Fruit fly (Drosophila melanogaster) whole organism, embryonic: ENCODE measurements around the gene dgrn.

Experiments used
- Atf-2 ChIP-seq: fragments of 200-800 bp; sonication (Bioruptor generic); optimal IDR thresholded peaks from 2 replicates; lab custom pipeline; 2016; ENCODE audit warnings: missing biosample characterization, missing genetic modification characterization
- CG10209 ChIP-seq: fragments of 200-800 bp; sonication (Bioruptor generic); optimal IDR thresholded peaks from 3 replicates; lab custom pipeline; 2017; ENCODE audit warnings: missing biosample characterization, mild to moderate bottlenecking, missing genetic modification characterization, missing genetic modification reagents
- CG10267 ChIP-seq: fragments of 200-800 bp; sonication (Bioruptor generic); optimal IDR thresholded peaks from 2 replicates; lab custom pipeline; 2018; ENCODE audit warnings: missing biosample characterization, mild to moderate bottlenecking, missing genetic modification characterization, moderate library complexity
- CG10431 ChIP-seq: fragments of 200-800 bp; sonication (Bioruptor generic); optimal IDR thresholded peaks from 3 replicates; lab custom pipeline; 2018; ENCODE audit warnings: missing biosample characterization, mild to moderate bottlenecking, missing genetic modification characterization
- CG11696 ChIP-seq: fragments of 200-800 bp; sonication (Bioruptor generic); IDR thresholded peaks from 2 replicates; pipeline ENCODE4 v1.3.6; 2022; ENCODE audit warnings: missing biosample characterization, missing genetic modification characterization
- CG12236 ChIP-seq: fragments of 200-800 bp; sonication (Bioruptor generic); optimal IDR thresholded peaks from 2 replicates; lab custom pipeline; 2016; ENCODE audit warnings: missing biosample characterization, missing genetic modification characterization
- CG1233 ChIP-seq: fragments of 200-800 bp; sonication (Bioruptor generic); optimal IDR thresholded peaks from 4 replicates; lab custom pipeline; 2018; ENCODE audit warnings: missing biosample characterization, mild to moderate bottlenecking, missing genetic modification characterization
- CG15479 ChIP-seq: fragments of 200-800 bp; sonication (Bioruptor generic); optimal IDR thresholded peaks from 3 replicates; lab custom pipeline; 2019; ENCODE audit warnings: missing biosample characterization, mild to moderate bottlenecking, missing genetic modification characterization, moderate library complexity
- CG15514 ChIP-seq: fragments of 200-800 bp; sonication (Bioruptor generic); optimal IDR thresholded peaks from 3 replicates; lab custom pipeline; 2017; ENCODE audit warnings: missing biosample characterization, missing genetic modification characterization, mild to moderate bottlenecking, moderate library complexity, missing genetic modification reagents
- CG15696 ChIP-seq: fragments of 200-800 bp; sonication (Bioruptor generic); optimal IDR thresholded peaks from 2 replicates; lab custom pipeline; 2019; ENCODE audit warnings: missing biosample characterization, mild to moderate bottlenecking, missing genetic modification characterization, moderate library complexity
- CG16813 ChIP-seq: fragments of 200-800 bp; sonication (Bioruptor generic); IDR thresholded peaks from 3 replicates; pipeline ENCODE4 v1.3.6; 2022; ENCODE audit warnings: missing biosample characterization, missing genetic modification characterization; ENCODE audit not compliant: partially characterized antibody
- CG18599 ChIP-seq: fragments of 200-800 bp; sonication (Bioruptor generic); optimal IDR thresholded peaks from 3 replicates; lab custom pipeline; 2017; ENCODE audit warnings: missing biosample characterization, missing genetic modification characterization, mild to moderate bottlenecking, moderate library complexity, missing genetic modification reagents
- CG2678 ChIP-seq: fragments of 200-800 bp; sonication (Bioruptor generic); optimal IDR thresholded peaks from 3 replicates; lab custom pipeline; 2019; ENCODE audit warnings: missing biosample characterization, mild to moderate bottlenecking, missing genetic modification characterization, moderate library complexity
- CG2712 ChIP-seq: fragments of 200-800 bp; optimal IDR thresholded peaks from 3 replicates; lab custom pipeline; 2019; ENCODE audit warnings: missing biosample characterization, mild to moderate bottlenecking, missing genetic modification characterization, moderate library complexity
- CG3163 ChIP-seq: fragments of 200-800 bp; sonication (Bioruptor generic); optimal IDR thresholded peaks from 3 replicates; lab custom pipeline; 2016; ENCODE audit warnings: missing biosample characterization, missing genetic modification characterization
- CG34224 ChIP-seq: fragments of 200-800 bp; sonication (Bioruptor generic); IDR thresholded peaks from 3 replicates; pipeline ENCODE4 v1.3.6; 2022; ENCODE audit warnings: missing biosample characterization, missing genetic modification characterization; ENCODE audit not compliant: partially characterized antibody
- CG42726 ChIP-seq: fragments of 200-800 bp; sonication (Bioruptor generic); IDR thresholded peaks from 2 replicates; pipeline ENCODE4 v1.3.6; 2022; ENCODE audit warnings: missing biosample characterization, missing genetic modification characterization; ENCODE audit not compliant: partially characterized antibody
- CG6272 ChIP-seq: fragments of 200-800 bp; sonication (Bioruptor generic); IDR thresholded peaks from 2 replicates; pipeline ENCODE4 v1.3.6; 2022; ENCODE audit warnings: missing biosample characterization, missing genetic modification characterization
- CG6813 ChIP-seq: fragments of 200-800 bp; sonication (Bioruptor generic); optimal IDR thresholded peaks from 2 replicates; lab custom pipeline; 2017; ENCODE audit warnings: missing biosample characterization, missing genetic modification characterization, mild to moderate bottlenecking, moderate library complexity, missing genetic modification reagents
- CG7357 ChIP-seq: fragments of 200-800 bp; sonication (Bioruptor generic); IDR thresholded peaks from 3 replicates; pipeline ENCODE4 v1.3.6; 2022; ENCODE audit warnings: missing biosample characterization, missing genetic modification characterization
- CG9817 ChIP-seq: fragments of 200-800 bp; sonication (Bioruptor generic); optimal IDR thresholded peaks from 2 replicates; lab custom pipeline; 2018; ENCODE audit warnings: missing biosample characterization, mild to moderate bottlenecking, missing genetic modification characterization, moderate library complexity
- Dfd ChIP-seq, 2 experiments: fragments of >200 bp; optimal IDR thresholded peaks; 2 replicates each; lab custom pipeline; 2017; ENCODE audit warnings: missing biosample characterization in 2 of 2, missing genetic modification characterization in 2 of 2
- Fer2 ChIP-seq: fragments of 200-800 bp; sonication (Bioruptor generic); optimal IDR thresholded peaks from 2 replicates; lab custom pipeline; 2018; ENCODE audit warnings: missing biosample characterization, mild to moderate bottlenecking, missing genetic modification characterization, moderate library complexity
- Gug ChIP-seq: fragments of 200-800 bp; sonication (Bioruptor generic); IDR thresholded peaks from 4 replicates; pipeline ENCODE4 v1.3.6; 2022; ENCODE audit warnings: missing biosample characterization, missing genetic modification characterization
- Hey ChIP-seq: fragments of 200-800 bp; sonication (Bioruptor generic); optimal IDR thresholded peaks from 3 replicates; lab custom pipeline; 2018; ENCODE audit warnings: missing biosample characterization, mild to moderate bottlenecking, missing genetic modification characterization
- Hr78 ChIP-seq, 2 experiments: fragments of 200-800 bp in 1 of 2; fragments of >200 bp in 1 of 2; sonication (Bioruptor generic) in 1 of 2; optimal IDR thresholded peaks; 2 replicates each; lab custom pipeline; 2017 to 2019; ENCODE audit warnings: missing biosample characterization in 2 of 2, missing genetic modification characterization in 2 of 2, mild to moderate bottlenecking in 1 of 2, moderate library complexity in 1 of 2
- MBD-R2 ChIP-seq: fragments of 200-800 bp; sonication (Bioruptor generic); IDR thresholded peaks from 2 replicates; pipeline ENCODE4 v1.3.6; 2022; ENCODE audit warnings: missing biosample characterization, missing genetic modification characterization
- MESR4 ChIP-seq: fragments of 200-800 bp; sonication (Bioruptor generic); optimal IDR thresholded peaks from 2 replicates; lab custom pipeline; 2018; ENCODE audit warnings: missing biosample characterization, mild to moderate bottlenecking, missing genetic modification characterization, moderate library complexity
- Med ChIP-seq: fragments of 200-800 bp; sonication (Bioruptor generic); peaks from one replicate; lab custom pipeline; 2016; ENCODE audit warnings: missing biosample characterization, missing genetic modification characterization, mild to moderate bottlenecking, inconsistent platforms, moderate library complexity
- Neu2 ChIP-seq: fragments of 200-800 bp; sonication (Bioruptor generic); optimal IDR thresholded peaks from 3 replicates; lab custom pipeline; 2016; ENCODE audit warnings: missing biosample characterization, missing genetic modification characterization, borderline replicate concordance
- Nf-YB ChIP-seq: fragments of 200-800 bp; sonication (Bioruptor generic); optimal IDR thresholded peaks from 3 replicates; lab custom pipeline; 2019; ENCODE audit warnings: missing biosample characterization, mild to moderate bottlenecking, missing genetic modification characterization, moderate library complexity
- Scr ChIP-seq: fragments of 200-800 bp; sonication (Bioruptor generic); IDR thresholded peaks from 2 replicates; pipeline ENCODE4 v1.3.6; 2022; ENCODE audit warnings: missing biosample characterization, missing genetic modification characterization; ENCODE audit not compliant: partially characterized antibody
- Ssrp ChIP-seq: fragments of 200-800 bp; sonication (Bioruptor generic); optimal IDR thresholded peaks from 2 replicates; lab custom pipeline; 2018; ENCODE audit warnings: missing biosample characterization, mild to moderate bottlenecking, missing genetic modification characterization, moderate library complexity
- YL-1 ChIP-seq: fragments of 200-800 bp; sonication (Bioruptor generic); optimal IDR thresholded peaks from 3 replicates; lab custom pipeline; 2017; ENCODE audit warnings: missing biosample characterization, mild to moderate bottlenecking, missing genetic modification characterization
- ap ChIP-seq: fragments of 200-800 bp; sonication (Bioruptor generic); IDR thresholded peaks from 2 replicates; pipeline ENCODE4 v1.3.6; 2022; ENCODE audit warnings: missing biosample characterization, missing genetic modification characterization
- bowl ChIP-seq: fragments of 200-800 bp; sonication (Bioruptor generic); IDR thresholded peaks from 2 replicates; pipeline ENCODE4 v1.3.6; 2022; ENCODE audit warnings: missing biosample characterization, missing genetic modification characterization
- chn ChIP-seq: fragments of 200-800 bp; sonication (Bioruptor generic); optimal IDR thresholded peaks from 2 replicates; lab custom pipeline; 2016; ENCODE audit warnings: missing biosample characterization, missing genetic modification characterization
- eve ChIP-seq, 2 experiments: fragments of >200 bp; optimal IDR thresholded peaks; 2 replicates each; lab custom pipeline; 2017; ENCODE audit warnings: missing biosample characterization in 2 of 2, missing genetic modification characterization in 2 of 2
- hth ChIP-seq: fragments of >200 bp; optimal IDR thresholded peaks from 2 replicates; lab custom pipeline; 2017; ENCODE audit warnings: inconsistent platforms
- mirr ChIP-seq: fragments of 200-800 bp; sonication (Bioruptor generic); optimal IDR thresholded peaks from 3 replicates; lab custom pipeline; 2018; ENCODE audit warnings: missing biosample characterization, mild to moderate bottlenecking, missing genetic modification characterization
- mld ChIP-seq: fragments of 200-800 bp; sonication (Bioruptor generic); IDR thresholded peaks from 3 replicates; pipeline ENCODE4 v1.3.6; 2022; ENCODE audit warnings: missing biosample characterization, missing genetic modification characterization; ENCODE audit not compliant: partially characterized antibody
- pb ChIP-seq: fragments of 200-800 bp; sonication (Bioruptor generic); optimal IDR thresholded peaks from 3 replicates; lab custom pipeline; 2016; ENCODE audit warnings: missing biosample characterization, missing genetic modification characterization
- prd ChIP-seq, 3 experiments: fragments of >200 bp in 2 of 3; fragments of 200-800 bp in 1 of 3; sonication (Bioruptor generic) in 1 of 3; optimal IDR thresholded peaks in 2 of 3; IDR thresholded peaks in 1 of 3; 2 replicates in 2 of 3; 3 replicates in 1 of 3; pipeline versions ENCODE4 v1.3.6 to Lab custom; 2017 to 2022; ENCODE audit warnings: missing biosample characterization in 1 of 3, missing genetic modification characterization in 1 of 3
- sc ChIP-seq, 3 experiments: fragments of >200 bp in 2 of 3; fragments of 200-800 bp in 1 of 3; sonication (Bioruptor generic) in 1 of 3; optimal IDR thresholded peaks; 2 replicates in 2 of 3; 3 replicates in 1 of 3; lab custom pipeline; 2017; ENCODE audit warnings: mild to moderate bottlenecking in 1 of 3, missing biosample characterization in 1 of 3, missing genetic modification characterization in 1 of 3, missing genetic modification reagents in 1 of 3
- shn ChIP-seq: fragments of 200-800 bp; sonication (Bioruptor generic); optimal IDR thresholded peaks from 3 replicates; lab custom pipeline; 2016; ENCODE audit warnings: missing biosample characterization, missing genetic modification characterization
- tna ChIP-seq: fragments of 200-800 bp; sonication (Bioruptor generic); IDR thresholded peaks from 2 replicates; pipeline ENCODE4 v1.3.6; 2022; ENCODE audit warnings: missing biosample characterization, missing genetic modification characterization; ENCODE audit not compliant: partially characterized antibody
- toy ChIP-seq: fragments of 200-800 bp; sonication (Bioruptor generic); IDR thresholded peaks from 2 replicates; pipeline ENCODE4 v1.3.6; 2022; ENCODE audit warnings: missing biosample characterization, missing genetic modification characterization
- wor ChIP-seq: fragments of 200-800 bp; sonication (Bioruptor generic); IDR thresholded peaks from 2 replicates; pipeline ENCODE4 v1.3.6; 2022; ENCODE audit warnings: missing biosample characterization, missing genetic modification characterization

The dgrn gene

DNA sequence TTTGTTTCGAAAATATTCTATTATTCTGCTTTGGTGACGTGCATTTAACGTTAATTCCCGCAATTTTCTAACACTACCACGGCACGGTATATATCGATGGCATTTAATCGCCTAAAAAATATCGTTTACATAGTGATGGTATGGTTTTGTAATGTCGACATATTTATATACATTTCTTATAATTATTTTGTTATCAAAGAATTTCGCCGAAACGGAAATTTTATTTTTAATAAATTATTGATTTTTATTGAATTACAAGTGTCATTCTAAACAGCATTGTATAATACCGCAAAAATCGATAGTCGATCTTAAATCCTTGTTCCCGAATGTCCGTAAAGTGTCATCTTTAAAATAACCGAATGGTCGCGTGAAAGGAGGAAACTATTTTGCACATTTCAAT lies at the start of gene dgrn, which contains the start of gene Sec20 (continued):
- TF ChIP-seq CG10209 (GFP tag; lab: Kevin White, UChicago) (peak; percentile 41), Scr (peak; percentile 97), CG6272 (peak; percentile 73), chn (peak; percentile 50), CG42726 (GFP tag; lab: Robert Waterston, UW) (peak; percentile 87), prd (optimal IDR thresholded peaks at IDR 0.05; lab: Kevin White, UChicago) (no peak), prd (GFP tag; IDR thresholded peaks at IDR 0.05; lab: Robert Waterston, UW) (peak; percentile 75), CG6813 (no peak), MESR4 (GFP tag; lab: Kevin White, UChicago) (peak; percentile 38), Med (GFP tag; lab: Kevin White, UChicago) (peak; percentile 79), Dfd (GFP tag; optimal IDR thresholded peaks at IDR 0.05; lab: Kevin White, UChicago) (no peak), YL-1 (GFP tag; lab: Kevin White, UChicago) (peak; percentile 91), sc (optimal IDR thresholded peaks at IDR 0.05; lab: Kevin White, UChicago) (no peak), sc (GFP tag; optimal IDR thresholded peaks at IDR 0.05; lab: Kevin White, UChicago) (peak; percentile 30), eve (GFP tag; optimal IDR thresholded peaks at IDR 0.05; lab: Kevin White, UChicago) (no peak), CG10267 (tag; lab: Kevin White, UChicago) (peak; percentile 97), CG15479 (no peak), CG3163 (no peak), Hey (tag; lab: Kevin White, UChicago) (no peak), shn (no peak), CG12236 (GFP tag; lab: Kevin White, UChicago) (no peak), mld (GFP tag; lab: Robert Waterston, UW) (peak; percentile 92), ap (GFP tag; lab: Robert Waterston, UW) (no peak), CG2678 (no peak), CG2712 (tag; lab: Kevin White, UChicago) (peak; percentile 88), Ssrp (tag; lab: Kevin White, UChicago) (peak; percentile 59), tna (GFP tag; lab: Robert Waterston, UW) (peak; percentile 87), pb (GFP tag; lab: Kevin White, UChicago) (no peak), CG7357 (GFP tag; lab: Robert Waterston, UW) (no peak), CG18599 (peak; percentile 67), CG1233 (GFP tag; lab: Kevin White, UChicago) (peak; percentile 13), Neu2 (GFP tag; lab: Kevin White, UChicago) (no peak), CG16813 (GFP tag; lab: Robert Waterston, UW) (peak; percentile 96), CG9817 (tag; lab: Kevin White, UChicago) (peak; percentile 66), CG10431 (GFP tag; lab: Kevin White, UChicago) (no peak), CG34224 (GFP tag; lab: Robert Waterston, UW) (peak; percentile 90), Atf-2 (GFP tag; lab: Kevin White, UChicago) (no peak), CG11696 (GFP tag; lab: Robert Waterston, UW) (no peak), Nf-YB (no peak), wor (GFP tag; lab: Robert Waterston, UW) (no peak), mirr (GFP tag; lab: Kevin White, UChicago) (no peak), CG15696 (tag; lab: Kevin White, UChicago) (peak; percentile 80), bowl (no peak), Fer2 (tag; lab: Kevin White, UChicago) (peak; percentile 43), MBD-R2 (GFP tag; lab: Robert Waterston, UW) (peak; percentile 92), Hr78 (GFP tag; optimal IDR thresholded peaks at IDR 0.05; lab: Kevin White, UChicago) (no peak), toy (GFP tag; lab: Robert Waterston, UW) (no peak; the same call in 1 of the 2 replicates), Gug (GFP tag; lab: Robert Waterston, UW) (peak; percentile 52; the same call in 2 of the 4 replicates), hth (no peak), CG15514 (peak; percentile 64)
